Worm (Caenorhabditis elegans) whole organism, mixed stage, embryonic: ENCODE measurements around the gene str-253.

ENCODE experiments used
- lin-32 ChIP-seq: fragments of 200-800 bp; sonication (Bioruptor generic); optimal IDR thresholded peaks from 2 replicates; lab custom pipeline; 2018; ENCODE audit warnings: mild to moderate bottlenecking, missing genetic modification characterization, missing compliant biosample characterization
- mls-2 ChIP-seq: sonication (generic microtip); optimal IDR thresholded peaks from 2 replicates; lab custom pipeline; 2016; ENCODE audit warnings: mild to moderate bottlenecking, missing genetic modification characterization, moderate library complexity, missing compliant biosample characterization
- pha-4 ChIP-seq: fragments of 150-350 bp; optimal IDR thresholded peaks from 2 replicates; lab custom pipeline; 2018; ENCODE audit warnings: missing biosample characterization, missing genetic modification reagents, missing genetic modification characterization
- sptf-1 ChIP-seq: sonication (generic microtip); optimal IDR thresholded peaks from 2 replicates; lab custom pipeline; 2017; ENCODE audit warnings: mild to moderate bottlenecking, missing genetic modification characterization, moderate library complexity, missing compliant biosample characterization
- unc-39 ChIP-seq: fragments of 150-350 bp; optimal IDR thresholded peaks from 2 replicates; lab custom pipeline; 2014; ENCODE audit warnings: missing biosample characterization, missing genetic modification characterization
- unc-62 ChIP-seq: fragments of 150-350 bp; optimal IDR thresholded peaks from 2 replicates; lab custom pipeline; 2014; ENCODE audit warnings: missing biosample characterization, missing genetic modification reagents, missing genetic modification characterization

- TF ChIP-seq mls-2 (tag; lab: Kevin White, UChicago), result no peak
- TF ChIP-seq sptf-1 (tag; lab: Kevin White, UChicago), result no peak
- TF ChIP-seq pha-4, result no peak
- TF ChIP-seq unc-62, result no peak
- no peak for TF ChIP-seq lin-32 (GFP tag; lab: Kevin White, UChicago)
- TF ChIP-seq unc-39, result no peak
Observed at ce11 chrV:2264925-2265324, 10.5 kb upstream of the str-253 start.
